Worm (Caenorhabditis elegans) whole organism, L2 larva: ENCODE data around the gene trpp-11.

ENCODE experiments used
- lin-39 ChIP-seq: fragments of 150-350 bp; optimal IDR thresholded peaks from 2 replicates; lab custom pipeline; 2014; ENCODE audit warnings: missing biosample characterization, missing genetic modification reagents, missing genetic modification characterization
- sma-9 ChIP-seq, 2 experiments: fragments of 150-350 bp in 1 of 2; sonication (generic microtip) in 1 of 2; optimal IDR thresholded peaks; 2 replicates each; lab custom pipeline; 2014 to 2016; ENCODE audit warnings: missing genetic modification characterization in 2 of 2, mild to moderate bottlenecking in 1 of 2, missing biosample characterization in 1 of 2, missing compliant biosample characterization in 1 of 2, missing genetic modification reagents in 1 of 2, moderate library complexity in 1 of 2

DNA sequence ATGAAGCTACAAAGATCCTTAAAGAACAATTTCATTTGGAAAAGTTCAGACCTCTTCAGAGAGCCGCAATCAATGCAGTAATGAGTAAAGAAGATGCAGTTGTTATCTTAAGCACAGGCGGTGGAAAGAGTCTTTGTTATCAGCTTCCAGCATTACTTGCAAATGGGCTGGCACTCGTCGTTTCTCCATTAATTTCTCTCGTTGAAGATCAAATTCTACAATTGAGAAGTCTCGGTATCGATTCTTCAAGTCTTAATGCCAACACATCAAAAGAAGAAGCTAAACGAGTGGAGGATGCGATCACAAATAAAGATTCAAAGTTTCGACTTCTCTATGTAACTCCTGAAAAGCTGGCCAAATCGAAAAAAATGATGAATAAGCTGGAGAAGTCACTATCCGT is 62.0 kb downstream of the trpp-11 start:
- TF ChIP-seq sma-9 (GFP tag; optimal IDR thresholded peaks at IDR 0.05; lab: Kevin White, UChicago) (no peak), sma-9 (tag; optimal IDR thresholded peaks at IDR 0.05; lab: Kevin White, UChicago) (no peak), lin-39 (tag; lab: Kevin White, UChicago) (no peak)
